Worm (Caenorhabditis elegans): ENCODE results near the gene lips-10.

DNA sequence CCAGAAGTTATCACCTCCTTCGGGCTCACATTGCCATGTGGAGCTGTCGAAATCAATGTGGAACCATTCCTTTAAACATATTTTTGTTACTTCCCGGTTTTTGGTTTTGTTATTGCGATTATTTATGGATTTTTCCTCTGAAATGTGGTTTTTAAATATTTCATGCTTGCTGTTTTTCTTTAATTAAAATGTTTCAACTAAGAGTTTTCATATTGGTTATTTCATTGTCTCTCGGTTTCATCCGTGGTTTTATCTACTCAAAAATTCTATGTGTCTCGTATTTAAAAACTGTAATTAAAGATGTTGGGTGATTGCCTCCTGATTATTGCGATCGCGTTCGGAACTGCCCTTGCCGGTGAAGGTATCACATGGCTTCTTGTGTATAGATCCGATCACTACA, 27.9 kb downstream of the lips-10 start, which contains the start of gene F22B5.10:
- TF ChIP-seq W03F9.2 (tag; optimal IDR thresholded peaks at IDR 0.05) (no peak), him-1 (tag; optimal IDR thresholded peaks at IDR 0.05) (no peak), dao-5 (tag; optimal IDR thresholded peaks at IDR 0.05) (no peak)

Measured in whole organism, L4/young adult.